Worm (Caenorhabditis elegans) whole organism, L2 larva: Measurements from ENCODE around the gene Y46D2A.3.

Experiments used
- F13H6.1 ChIP-seq: sonication (generic microtip); optimal IDR thresholded peaks from 2 replicates; lab custom pipeline; 2016; ENCODE audit warnings: missing genetic modification characterization, missing compliant biosample characterization
- R02D3.7 ChIP-seq: fragments of 150-350 bp; optimal IDR thresholded peaks from 2 replicates; lab custom pipeline; 2014; ENCODE audit warnings: missing biosample characterization, missing genetic modification characterization
- Y55F3AM.14 ChIP-seq: fragments of 200-800 bp; sonication (Bioruptor generic); optimal IDR thresholded peaks from 2 replicates; lab custom pipeline; 2018; ENCODE audit warnings: mild to moderate bottlenecking, missing genetic modification characterization, missing compliant biosample characterization
- ZK546.5 ChIP-seq: sonication (generic microtip); optimal IDR thresholded peaks from 2 replicates; lab custom pipeline; 2017; ENCODE audit warnings: missing biosample characterization, missing genetic modification characterization
- alr-1 ChIP-seq: fragments of 150-350 bp; optimal IDR thresholded peaks from 2 replicates; lab custom pipeline; 2014; ENCODE audit warnings: missing biosample characterization, missing genetic modification characterization
- aly-2 ChIP-seq: fragments of 150-350 bp; optimal IDR thresholded peaks from 2 replicates; lab custom pipeline; 2014; ENCODE audit warnings: missing biosample characterization, missing genetic modification characterization
- blmp-1 ChIP-seq: sonication (generic microtip); optimal IDR thresholded peaks from 2 replicates; lab custom pipeline; 2017; ENCODE audit warnings: missing genetic modification characterization, mild to moderate bottlenecking, missing compliant biosample characterization, antibody characterized with exemption, moderate library complexity; ENCODE audit not compliant: insufficient read depth
- ceh-16 ChIP-seq: fragments of 150-350 bp; optimal IDR thresholded peaks from 2 replicates; lab custom pipeline; 2014; ENCODE audit warnings: missing biosample characterization, missing genetic modification characterization
- dmd-4 ChIP-seq: sonication (generic microtip); optimal IDR thresholded peaks from 2 replicates; lab custom pipeline; 2017; ENCODE audit warnings: missing biosample characterization, missing genetic modification characterization
- egl-27 ChIP-seq: sonication (generic microtip); optimal IDR thresholded peaks from 3 replicates; lab custom pipeline; 2017; ENCODE audit warnings: missing biosample characterization, missing genetic modification reagents, missing genetic modification characterization
- elt-1 ChIP-seq: fragments of 150-350 bp; optimal IDR thresholded peaks from 2 replicates; lab custom pipeline; 2014; ENCODE audit warnings: missing biosample characterization, missing genetic modification characterization
- fos-1 ChIP-seq: fragments of 150-350 bp; optimal IDR thresholded peaks from 2 replicates; lab custom pipeline; 2014; ENCODE audit warnings: missing biosample characterization, missing genetic modification characterization
- lin-11 ChIP-seq: fragments of 150-350 bp; sonication (generic microtip); optimal IDR thresholded peaks from 2 replicates; lab custom pipeline; 2014; ENCODE audit warnings: missing biosample characterization, missing genetic modification characterization, inconsistent platforms, mixed read lengths
- lin-13 ChIP-seq: fragments of 150-350 bp; optimal IDR thresholded peaks from 2 replicates; lab custom pipeline; 2014; ENCODE audit warnings: missing biosample characterization, missing genetic modification reagents, missing genetic modification characterization
- mbf-1 ChIP-seq: sonication (generic microtip); optimal IDR thresholded peaks from 2 replicates; lab custom pipeline; 2017; ENCODE audit warnings: missing biosample characterization, missing genetic modification characterization
- mdl-1 ChIP-seq, 2 experiments: fragments of 150-350 bp in 1 of 2; sonication (generic microtip) in 1 of 2; optimal IDR thresholded peaks; 2 replicates each; lab custom pipeline; 2017; ENCODE audit warnings: missing biosample characterization in 2 of 2, missing genetic modification characterization in 2 of 2
- nhr-10 ChIP-seq: sonication (generic microtip); optimal IDR thresholded peaks from 2 replicates; lab custom pipeline; 2017; ENCODE audit warnings: missing biosample characterization, missing genetic modification characterization
- nhr-129 ChIP-seq: fragments of 150-350 bp; optimal IDR thresholded peaks from 2 replicates; lab custom pipeline; 2014; ENCODE audit warnings: missing biosample characterization, missing genetic modification characterization
- nhr-21 ChIP-seq: fragments of 150-350 bp; optimal IDR thresholded peaks from 2 replicates; lab custom pipeline; 2014; ENCODE audit warnings: missing biosample characterization, missing genetic modification characterization
- nhr-23 ChIP-seq: fragments of 150-350 bp; optimal IDR thresholded peaks from 2 replicates; lab custom pipeline; 2014; ENCODE audit warnings: missing biosample characterization, missing genetic modification reagents, missing genetic modification characterization
- nhr-237 ChIP-seq: fragments of 150-350 bp; optimal IDR thresholded peaks from 2 replicates; lab custom pipeline; 2014; ENCODE audit warnings: missing biosample characterization, missing genetic modification characterization
- nhr-25 ChIP-seq: fragments of 150-350 bp; sonication (generic microtip); optimal IDR thresholded peaks from 3 replicates; lab custom pipeline; 2014; ENCODE audit warnings: missing biosample characterization, missing genetic modification characterization
- nhr-6 ChIP-seq: fragments of 150-350 bp; optimal IDR thresholded peaks from 2 replicates; lab custom pipeline; 2014; ENCODE audit warnings: missing biosample characterization, missing genetic modification characterization
- nhr-77 ChIP-seq: fragments of 150-350 bp; optimal IDR thresholded peaks from 2 replicates; lab custom pipeline; 2014; ENCODE audit warnings: missing biosample characterization, missing genetic modification characterization
- peb-1 ChIP-seq: fragments of 150-350 bp; optimal IDR thresholded peaks from 2 replicates; lab custom pipeline; 2014; ENCODE audit warnings: missing biosample characterization, missing genetic modification characterization
- sem-4 ChIP-seq: fragments of 150-350 bp; optimal IDR thresholded peaks from 2 replicates; lab custom pipeline; 2014; ENCODE audit warnings: missing biosample characterization, missing genetic modification reagents, missing genetic modification characterization
- sma-3 ChIP-seq: sonication (generic microtip); optimal IDR thresholded peaks from 2 replicates; lab custom pipeline; 2016; ENCODE audit warnings: missing genetic modification reagents, missing genetic modification characterization, missing compliant biosample characterization
- sma-9 ChIP-seq, 2 experiments: fragments of 150-350 bp in 1 of 2; sonication (generic microtip) in 1 of 2; optimal IDR thresholded peaks; 2 replicates each; lab custom pipeline; 2014 to 2016; ENCODE audit warnings: missing genetic modification characterization in 2 of 2, mild to moderate bottlenecking in 1 of 2, missing biosample characterization in 1 of 2, missing compliant biosample characterization in 1 of 2, missing genetic modification reagents in 1 of 2, moderate library complexity in 1 of 2
- snpc-4 ChIP-seq: fragments of 150-350 bp; optimal IDR thresholded peaks from 2 replicates; lab custom pipeline; 2014; ENCODE audit warnings: missing biosample characterization, missing genetic modification characterization
- unc-39 ChIP-seq: fragments of 150-350 bp; optimal IDR thresholded peaks from 2 replicates; lab custom pipeline; 2014; ENCODE audit warnings: missing biosample characterization, missing genetic modification characterization
- unc-55 ChIP-seq: fragments of 150-350 bp; sonication (generic microtip); optimal IDR thresholded peaks from 3 replicates; lab custom pipeline; 2014; ENCODE audit warnings: missing biosample characterization, missing genetic modification reagents, missing genetic modification characterization
- zag-1 ChIP-seq: fragments of 150-350 bp; optimal IDR thresholded peaks from 2 replicates; lab custom pipeline; 2014; ENCODE audit warnings: missing biosample characterization, missing genetic modification characterization
- ztf-1 ChIP-seq: fragments of 200-800 bp; sonication (Bioruptor generic); conservative IDR thresholded peaks from 2 replicates; pipeline ENCODE4 v1.3.6; 2022; ENCODE audit warnings: missing genetic modification characterization, missing compliant biosample characterization
- ztf-11 ChIP-seq: sonication (generic microtip); optimal IDR thresholded peaks from 2 replicates; lab custom pipeline; 2017; ENCODE audit warnings: missing biosample characterization, missing genetic modification characterization
- ztf-4 ChIP-seq: fragments of 150-350 bp; optimal IDR thresholded peaks from 2 replicates; lab custom pipeline; 2014; ENCODE audit warnings: missing biosample characterization, missing genetic modification characterization

Gene Y46D2A.3

ce11 chrII:3323179-3323578 is 3.8 kb downstream of the Y46D2A.3 start, which contains the start of gene Y46D2A.2:
Gene Y46D2A.2, minus strand, starts transcription at chrII:3323279.
- TF ChIP-seq sma-3 = no peak
- no peak for TF ChIP-seq ztf-4
- TF ChIP-seq nhr-237 (tag; lab: Kevin White, UChicago) = no peak
- TF ChIP-seq blmp-1 (tag; lab: Kevin White, UChicago) = no peak

- TF ChIP-seq nhr-21 (tag; lab: Kevin White, UChicago) = no peak
- TF ChIP-seq nhr-237 (tag; lab: Kevin White, UChicago) = no peak
- no peak for TF ChIP-seq alr-1 (tag; lab: Kevin White, UChicago)
- TF ChIP-seq nhr-6 (tag; lab: Kevin White, UChicago) = no peak
- no peak for TF ChIP-seq ZK546.5 (tag; lab: Kevin White, UChicago)
- no peak for TF ChIP-seq nhr-77
- no peak for TF ChIP-seq sma-3
- TF ChIP-seq nhr-25 = no peak
- no peak for TF ChIP-seq R02D3.7 (tag; lab: Kevin White, UChicago)
- TF ChIP-seq unc-55 = no peak
Observed at ce11 chrII:3322257-3322656, 4.7 kb downstream of the Y46D2A.3 start, which contains the start of gene Y46D2A.1. Gene Y46D2A.1, plus strand, starts transcription at chrII:3322557.

ce11 chrII:3318839-3319238 is 8.2 kb downstream of the Y46D2A.3 start:
- no peak for TF ChIP-seq mdl-1 (tag; optimal IDR thresholded peaks at IDR 0.05; lab: Kevin White, UChicago)
- peak; percentile 0 for TF ChIP-seq sma-9 (GFP tag; optimal IDR thresholded peaks at IDR 0.05; lab: Kevin White, UChicago)
- TF ChIP-seq sma-9 (tag; optimal IDR thresholded peaks at IDR 0.05; lab: Kevin White, UChicago) = no peak

- TF ChIP-seq sma-3 (no peak), fos-1 (tag; lab: Kevin White, UChicago) (no peak), nhr-10 (tag; lab: Kevin White, UChicago) (no peak), alr-1 (tag; lab: Kevin White, UChicago) (no peak), nhr-237 (tag; lab: Kevin White, UChicago) (no peak), F13H6.1 (tag; lab: Kevin White, UChicago) (no peak), mbf-1 (no peak), lin-13 (GFP tag; lab: Kevin White, UChicago) (no peak), lin-11 (tag; lab: Kevin White, UChicago) (no peak), ceh-16 (no peak), dmd-4 (tag; lab: Kevin White, UChicago) (no peak), egl-27 (tag; lab: Kevin White, UChicago) (no peak), peb-1 (tag; lab: Kevin White, UChicago) (no peak), ztf-11 (tag; lab: Kevin White, UChicago) (no peak), Y55F3AM.14 (GFP tag; lab: Kevin White, UChicago) (no peak), ZK546.5 (tag; lab: Kevin White, UChicago) (no peak)
Observed at ce11 chrII:3313442-3313841, 13.6 kb downstream of the Y46D2A.3 start, which contains the start of gene F39E9.6. Gene F39E9.6, minus strand, starts transcription at chrII:3313542.

- TF ChIP-seq fos-1 (tag; lab: Kevin White, UChicago) = peak; percentile 34
- TF ChIP-seq snpc-4 (tag; lab: Kevin White, UChicago) = no peak
Observed at ce11 chrII:3310957-3311657, 15.9 kb downstream of the Y46D2A.3 start.

- peak; percentile 34 for TF ChIP-seq unc-55
- TF ChIP-seq nhr-23 (tag; lab: Kevin White, UChicago) = no peak
Observed at ce11 chrII:3303582-3303981, 23.4 kb downstream of the Y46D2A.3 start.

- TF ChIP-seq nhr-21 (tag; lab: Kevin White, UChicago) (no peak), nhr-77 (no peak), nhr-10 (tag; lab: Kevin White, UChicago) (no peak), mdl-1 (tag; optimal IDR thresholded peaks at IDR 0.05; lab: Kevin White, UChicago) (no peak), unc-55 (no peak), aly-2 (tag; lab: Kevin White, UChicago) (no peak), blmp-1 (tag; lab: Kevin White, UChicago) (no peak), ztf-1 (GFP tag; lab: Robert Waterston, UW) (no peak), unc-39 (tag; lab: Kevin White, UChicago) (no peak), ztf-11 (tag; lab: Kevin White, UChicago) (no peak), nhr-129 (tag; lab: Kevin White, UChicago) (no peak), egl-27 (tag; lab: Kevin White, UChicago) (no peak), dmd-4 (tag; lab: Kevin White, UChicago) (no peak), Y55F3AM.14 (GFP tag; lab: Kevin White, UChicago) (no peak), zag-1 (tag; lab: Kevin White, UChicago) (no peak), fos-1 (tag; lab: Kevin White, UChicago) (no peak), elt-1 (tag; lab: Kevin White, UChicago) (no peak), nhr-6 (tag; lab: Kevin White, UChicago) (no peak), sem-4 (tag; lab: Kevin White, UChicago) (no peak), sma-9 (GFP tag; optimal IDR thresholded peaks at IDR 0.05; lab: Kevin White, UChicago) (no peak), sma-9 (tag; optimal IDR thresholded peaks at IDR 0.05; lab: Kevin White, UChicago) (no peak)
Observed at ce11 chrII:3299457-3299856, 27.5 kb downstream of the Y46D2A.3 start, which contains the start of gene btb-22. Gene btb-22, plus strand, starts transcription at chrII:3299757.
